Fruit fly (Drosophila melanogaster) whole organism, embryonic: ENCODE data around the gene CG14982.
A peak's percentile ranks its signal among the peaks of the same experiment; 100 is the strongest.

ENCODE experiments used
- CG11456 ChIP-seq: fragments of 200-800 bp; sonication (Bioruptor generic); IDR thresholded peaks from 3 replicates; pipeline ENCODE4 v1.3.6; 2022; ENCODE audit warnings: missing biosample characterization, missing genetic modification characterization
- CG12071 ChIP-seq: fragments of 200-800 bp; sonication (Bioruptor generic); optimal IDR thresholded peaks from 3 replicates; lab custom pipeline; 2018; ENCODE audit warnings: missing biosample characterization, mild to moderate bottlenecking, missing genetic modification characterization
- CG12104 ChIP-seq: fragments of 200-800 bp; sonication (Bioruptor generic); optimal IDR thresholded peaks from 3 replicates; lab custom pipeline; 2016; ENCODE audit warnings: missing biosample characterization, missing genetic modification characterization
- CG12155 ChIP-seq: fragments of 200-800 bp; sonication (Bioruptor generic); optimal IDR thresholded peaks from 3 replicates; lab custom pipeline; 2016; ENCODE audit warnings: missing biosample characterization, missing genetic modification characterization
- CG12219 ChIP-seq: fragments of 200-800 bp; sonication (Bioruptor generic); optimal IDR thresholded peaks from 3 replicates; lab custom pipeline; 2018; ENCODE audit warnings: missing biosample characterization, mild to moderate bottlenecking, missing genetic modification characterization
- CG12236 ChIP-seq: fragments of 200-800 bp; sonication (Bioruptor generic); optimal IDR thresholded peaks from 2 replicates; lab custom pipeline; 2016; ENCODE audit warnings: missing biosample characterization, missing genetic modification characterization
- CG12659 ChIP-seq: fragments of 200-800 bp; sonication (Bioruptor generic); optimal IDR thresholded peaks from 3 replicates; lab custom pipeline; 2017; ENCODE audit warnings: mild to moderate bottlenecking, missing biosample characterization, missing genetic modification reagents, missing genetic modification characterization
- CG13624 ChIP-seq: fragments of 200-800 bp; sonication (Bioruptor generic); optimal IDR thresholded peaks from 2 replicates; lab custom pipeline; 2016; ENCODE audit warnings: missing biosample characterization, missing genetic modification characterization
- CG14965 ChIP-seq: fragments of 200-800 bp; sonication (Bioruptor generic); optimal IDR thresholded peaks from 2 replicates; lab custom pipeline; 2016; ENCODE audit warnings: missing biosample characterization, missing genetic modification characterization, borderline replicate concordance
- CG1647 ChIP-seq: fragments of 200-800 bp; sonication (Bioruptor generic); optimal IDR thresholded peaks from 3 replicates; lab custom pipeline; 2016; ENCODE audit warnings: missing biosample characterization, missing genetic modification characterization
- CG16815 ChIP-seq: fragments of 200-800 bp; sonication (Bioruptor generic); optimal IDR thresholded peaks from 3 replicates; lab custom pipeline; 2017; ENCODE audit warnings: missing biosample characterization, mild to moderate bottlenecking, missing genetic modification characterization
- CG17361 ChIP-seq: fragments of 200-800 bp; sonication (Bioruptor generic); IDR thresholded peaks from 3 replicates; pipeline ENCODE4 v1.3.6; 2022; ENCODE audit warnings: missing biosample characterization, missing genetic modification characterization
- CG3163 ChIP-seq: fragments of 200-800 bp; sonication (Bioruptor generic); optimal IDR thresholded peaks from 3 replicates; lab custom pipeline; 2016; ENCODE audit warnings: missing biosample characterization, missing genetic modification characterization
- CG32772 ChIP-seq: fragments of 200-800 bp; sonication (Bioruptor generic); IDR thresholded peaks from 2 replicates; pipeline ENCODE4 v1.3.6; 2022; ENCODE audit warnings: missing biosample characterization, missing genetic modification characterization
- CG34224 ChIP-seq: fragments of 200-800 bp; sonication (Bioruptor generic); IDR thresholded peaks from 3 replicates; pipeline ENCODE4 v1.3.6; 2022; ENCODE audit warnings: missing biosample characterization, missing genetic modification characterization; ENCODE audit not compliant: partially characterized antibody
- CG6272 ChIP-seq: fragments of 200-800 bp; sonication (Bioruptor generic); IDR thresholded peaks from 2 replicates; pipeline ENCODE4 v1.3.6; 2022; ENCODE audit warnings: missing biosample characterization, missing genetic modification characterization
- CG7928 ChIP-seq: fragments of 200-800 bp; sonication (Bioruptor generic); optimal IDR thresholded peaks from 2 replicates; lab custom pipeline; 2017; ENCODE audit warnings: missing biosample characterization, mild to moderate bottlenecking, missing genetic modification characterization
- CG9817 ChIP-seq: fragments of 200-800 bp; sonication (Bioruptor generic); optimal IDR thresholded peaks from 2 replicates; lab custom pipeline; 2018; ENCODE audit warnings: missing biosample characterization, mild to moderate bottlenecking, missing genetic modification characterization, moderate library complexity
- CTCF ChIP-seq: fragments of 200-800 bp; sonication (Bioruptor generic); optimal IDR thresholded peaks from 2 replicates; lab custom pipeline; 2017; ENCODE audit warnings: missing biosample characterization, mild to moderate bottlenecking, missing genetic modification characterization, moderate library complexity
- Deaf1 ChIP-seq: fragments of 200-800 bp; optimal IDR thresholded peaks from 3 replicates; lab custom pipeline; 2019; ENCODE audit warnings: missing biosample characterization, mild to moderate bottlenecking, missing genetic modification characterization, moderate library complexity
- Dip3 ChIP-seq: fragments of 200-800 bp; sonication (Bioruptor generic); optimal IDR thresholded peaks from 3 replicates; lab custom pipeline; 2016; ENCODE audit warnings: missing biosample characterization, missing genetic modification characterization
- Fer3 ChIP-seq: fragments of 200-800 bp; sonication (Bioruptor generic); optimal IDR thresholded peaks from 2 replicates; lab custom pipeline; 2018; ENCODE audit warnings: missing biosample characterization, mild to moderate bottlenecking, missing genetic modification characterization, moderate library complexity
- HHEX ChIP-seq: fragments of 200-800 bp; sonication (Bioruptor generic); optimal IDR thresholded peaks from 3 replicates; lab custom pipeline; 2017; ENCODE audit warnings: missing biosample characterization, mild to moderate bottlenecking, missing genetic modification characterization, missing genetic modification reagents
- NC2β ChIP-seq: fragments of 200-800 bp; sonication (Bioruptor generic); optimal IDR thresholded peaks from 2 replicates; lab custom pipeline; 2016; ENCODE audit warnings: missing biosample characterization, missing genetic modification characterization
- Nf-YA ChIP-seq: fragments of 200-800 bp; sonication (Bioruptor generic); IDR thresholded peaks from 2 replicates; pipeline ENCODE4 v1.3.6; 2022; ENCODE audit warnings: missing biosample characterization, missing genetic modification characterization
- Sin3A ChIP-seq: fragments of >200 bp; optimal IDR thresholded peaks from 2 replicates; lab custom pipeline; 2018
- Usf ChIP-seq: fragments of 200-800 bp; sonication (Bioruptor generic); optimal IDR thresholded peaks from 2 replicates; lab custom pipeline; 2017; ENCODE audit warnings: missing genotype, missing biosample characterization, missing genetic modification characterization
- cg ChIP-seq: fragments of 200-800 bp; sonication (Bioruptor generic); optimal IDR thresholded peaks from 3 replicates; lab custom pipeline; 2019; ENCODE audit warnings: missing biosample characterization, mild to moderate bottlenecking, missing genetic modification characterization, moderate library complexity
- chif ChIP-seq, 2 experiments: fragments of 200-800 bp; sonication (Bioruptor generic); optimal IDR thresholded peaks; 3 replicates each; lab custom pipeline; 2016; ENCODE audit warnings: missing biosample characterization in 2 of 2, missing genetic modification characterization in 2 of 2
- emc ChIP-seq: fragments of 200-800 bp; sonication (Bioruptor generic); optimal IDR thresholded peaks from 2 replicates; lab custom pipeline; 2016; ENCODE audit warnings: missing biosample characterization, missing genetic modification characterization
- en ChIP-seq: fragments of 200-800 bp; sonication (Bioruptor generic); optimal IDR thresholded peaks from 2 replicates; lab custom pipeline; 2016; ENCODE audit warnings: missing biosample characterization, missing genetic modification characterization
- eve ChIP-seq, 2 experiments: fragments of >200 bp; optimal IDR thresholded peaks; 2 replicates each; lab custom pipeline; 2017; ENCODE audit warnings: missing biosample characterization in 2 of 2, missing genetic modification characterization in 2 of 2
- grau ChIP-seq: fragments of 200-800 bp; optimal IDR thresholded peaks from 3 replicates; lab custom pipeline; 2019; ENCODE audit warnings: missing biosample characterization, mild to moderate bottlenecking, missing genetic modification characterization, moderate library complexity
- gsb ChIP-seq: fragments of 200-800 bp; sonication (Bioruptor generic); IDR thresholded peaks from 2 replicates; pipeline ENCODE4 v1.3.6; 2022; ENCODE audit warnings: missing biosample characterization, missing genetic modification characterization
- hkb ChIP-seq, 2 experiments: fragments of 200-800 bp in 1 of 2; fragments of >200 bp in 1 of 2; sonication (Bioruptor generic) in 1 of 2; IDR thresholded peaks in 1 of 2; optimal IDR thresholded peaks in 1 of 2; 2 replicates each; pipeline versions ENCODE4 v1.3.6 to Lab custom; 2017 to 2022; ENCODE audit warnings: missing biosample characterization in 1 of 2, missing genetic modification characterization in 1 of 2
- kah ChIP-seq: fragments of 200-800 bp; sonication (Bioruptor generic); optimal IDR thresholded peaks from 2 replicates; lab custom pipeline; 2018; ENCODE audit warnings: missing biosample characterization, mild to moderate bottlenecking, missing genetic modification characterization
- lilli ChIP-seq: fragments of 200-800 bp; sonication (Bioruptor generic); optimal IDR thresholded peaks from 3 replicates; lab custom pipeline; 2016; ENCODE audit warnings: missing biosample characterization, missing genetic modification characterization
- lov ChIP-seq, 2 experiments: fragments of 200-800 bp in 1 of 2; fragments of >200 bp in 1 of 2; sonication (Bioruptor generic) in 1 of 2; IDR thresholded peaks in 1 of 2; optimal IDR thresholded peaks in 1 of 2; 2 replicates in 1 of 2; 3 replicates in 1 of 2; pipeline versions ENCODE4 v1.3.6 to Lab custom; 2017 to 2022; ENCODE audit warnings: missing biosample characterization in 1 of 2, missing genetic modification characterization in 1 of 2
- nerfin-1 ChIP-seq: fragments of 200-800 bp; sonication (Bioruptor generic); optimal IDR thresholded peaks from 3 replicates; lab custom pipeline; 2019; ENCODE audit warnings: missing biosample characterization, mild to moderate bottlenecking, missing genetic modification characterization, moderate library complexity
- nmo ChIP-seq: fragments of 200-800 bp; sonication (Bioruptor generic); optimal IDR thresholded peaks from 2 replicates; lab custom pipeline; 2018; ENCODE audit warnings: missing biosample characterization, mild to moderate bottlenecking, missing genetic modification characterization, moderate library complexity
- otp ChIP-seq: fragments of 200-800 bp; sonication (Bioruptor generic); IDR thresholded peaks from 3 replicates; pipeline ENCODE4, ENCODE4 v1.3.6; 2022; ENCODE audit warnings: missing biosample characterization, missing genetic modification characterization
- pan ChIP-seq, 4 experiments: fragments of >200 bp in 3 of 4; fragments of 200-800 bp in 1 of 4; sonication (Bioruptor generic) in 1 of 4; optimal IDR thresholded peaks in 3 of 4; IDR thresholded peaks in 1 of 4; 2 replicates each; pipeline versions ENCODE4 v1.3.6 to Lab custom; 2017 to 2022; ENCODE audit warnings: missing biosample characterization in 2 of 4, missing genetic modification characterization in 2 of 4, mixed read lengths in 1 of 4
- psq ChIP-seq: fragments of 200-800 bp; sonication (Bioruptor generic); optimal IDR thresholded peaks from 2 replicates; lab custom pipeline; 2017; ENCODE audit warnings: missing biosample characterization, missing genetic modification characterization
- seq ChIP-seq: fragments of 200-800 bp; sonication (Bioruptor generic); IDR thresholded peaks from 2 replicates; pipeline ENCODE4 v1.3.6; 2022; ENCODE audit warnings: missing biosample characterization, missing genetic modification characterization
- slp2 ChIP-seq: fragments of 200-800 bp; sonication (Bioruptor generic); optimal IDR thresholded peaks from 2 replicates; lab custom pipeline; 2016; ENCODE audit warnings: missing biosample characterization, missing genetic modification characterization
- tll ChIP-seq, 2 experiments: fragments of 200-800 bp in 1 of 2; fragments of >200 bp in 1 of 2; sonication (Bioruptor generic) in 1 of 2; optimal IDR thresholded peaks; 2 replicates each; lab custom pipeline; 2017 to 2019; ENCODE audit warnings: missing biosample characterization in 2 of 2, missing genetic modification characterization in 2 of 2, mild to moderate bottlenecking in 1 of 2, moderate library complexity in 1 of 2
- twi ChIP-seq: fragments of 200-800 bp; optimal IDR thresholded peaks from 2 replicates; lab custom pipeline; 2019; ENCODE audit warnings: missing biosample characterization, mild to moderate bottlenecking, missing genetic modification characterization, moderate library complexity
- wek ChIP-seq: fragments of 200-800 bp; sonication (Bioruptor generic); optimal IDR thresholded peaks from 3 replicates; lab custom pipeline; 2018; ENCODE audit warnings: missing biosample characterization, mild to moderate bottlenecking, missing genetic modification characterization, moderate library complexity

CG14982 gene

dm6 chr3L:3928205-3928942, 14.1 kb upstream of the CG14982 start (continued):
- TF ChIP-seq nmo (GFP tag; lab: Kevin White, UChicago) (peak; percentile 82), twi (tag; lab: Kevin White, UChicago) (no peak), hkb (optimal IDR thresholded peaks at IDR 0.05; lab: Kevin White, UChicago) (no peak), hkb (GFP tag; IDR thresholded peaks at IDR 0.05; lab: Robert Waterston, UW) (peak; percentile 93), grau (tag; lab: Kevin White, UChicago) (peak; percentile 89), CG32772 (GFP tag; lab: Robert Waterston, UW) (peak; percentile 78), CG1647 (GFP tag; lab: Kevin White, UChicago) (peak; percentile 82), tll (GFP tag; optimal IDR thresholded peaks at IDR 0.05; lab: Kevin White, UChicago) (no peak), wek (GFP tag; lab: Kevin White, UChicago) (peak; percentile 56), CG14965 (GFP tag; lab: Kevin White, UChicago) (peak; percentile 57), Sin3A (lab: Kevin White, UChicago) (no peak), seq (peak; percentile 86), CG13624 (GFP tag; lab: Kevin White, UChicago) (peak; percentile 95), lov (optimal IDR thresholded peaks at IDR 0.05; lab: Kevin White, UChicago) (no peak), lov (GFP tag; IDR thresholded peaks at IDR 0.05; lab: Robert Waterston, UW) (no peak), CG7928 (GFP tag; lab: Kevin White, UChicago) (peak; percentile 57), emc (GFP tag; lab: Kevin White, UChicago) (peak; percentile 87), CG12219 (peak; percentile 86), CG12236 (GFP tag; lab: Kevin White, UChicago) (peak; percentile 35), slp2 (GFP tag; lab: Kevin White, UChicago) (peak; percentile 66), en (GFP tag; lab: Kevin White, UChicago) (peak; percentile 41), cg (no peak), CG12155 (peak; percentile 88), NC2β (GFP tag; lab: Kevin White, UChicago) (peak; percentile 74), lilli (peak; percentile 95), gsb (GFP tag; lab: Robert Waterston, UW) (peak; percentile 81), nerfin-1 (tag; lab: Kevin White, UChicago) (peak; percentile 62), CG12071 (GFP tag; lab: Kevin White, UChicago) (peak; percentile 85), CG16815 (GFP tag; lab: Kevin White, UChicago) (peak; percentile 74), otp (GFP tag; lab: Robert Waterston, UW) (peak; percentile 77; the same call in 2 of the 3 replicates), CTCF (GFP tag; lab: Kevin White, UChicago) (no peak), Nf-YA (peak; percentile 80), CG11456 (GFP tag; lab: Robert Waterston, UW) (peak; percentile 90), CG12104 (GFP tag; lab: Kevin White, UChicago) (peak; percentile 76), CG6272 (GFP tag; lab: Robert Waterston, UW) (peak; percentile 73), Fer3 (tag; lab: Kevin White, UChicago) (peak; percentile 92), Deaf1 (tag; lab: Kevin White, UChicago) (peak; percentile 55), CG12659 (GFP tag; lab: Kevin White, UChicago) (peak; percentile 94), eve (GFP tag; optimal IDR thresholded peaks at IDR 0.05; lab: Kevin White, UChicago) (peak in 1 of 2 experiments; percentile 88), psq (GFP tag; lab: Kevin White, UChicago) (peak; percentile 38), CG3163 (GFP tag; lab: Kevin White, UChicago) (peak; percentile 67), chif (GFP tag; optimal IDR thresholded peaks at IDR 0.05; lab: Kevin White, UChicago) (peak; percentile 79 to 82), kah (GFP tag; lab: Kevin White, UChicago) (peak; percentile 50), Usf (peak; percentile 74), CG9817 (peak; percentile 90), Dip3 (GFP tag; lab: Kevin White, UChicago) (peak; percentile 89), HHEX (GFP tag; lab: Kevin White, UChicago) (peak; percentile 87), CG34224 (GFP tag; lab: Robert Waterston, UW) (no peak), CG17361 (GFP tag; lab: Robert Waterston, UW) (peak; percentile 70; the same call in 2 of the 3 replicates), pan (optimal IDR thresholded peaks at IDR 0.05; lab: Kevin White, UChicago) (no peak), pan (GFP tag; optimal IDR thresholded peaks at IDR 0.05 in 1 of 2, IDR thresholded peaks at IDR 0.05 in 1 of 2) (peak in 1 of 2 experiments; percentile 89)
